Fruit fly (Drosophila melanogaster) whole organism: ENCODE data around the gene Ugt37E1.

ENCODE experiments used
- CG8478 ChIP-seq: fragments of >200 bp; optimal IDR thresholded peaks from 2 replicates; lab custom pipeline; 2018; ENCODE audit warnings: inconsistent platforms
- Dll ChIP-seq: fragments of >200 bp; optimal IDR thresholded peaks from 2 replicates; lab custom pipeline; 2017
- EcR ChIP-seq, 2 experiments: fragments of >200 bp; optimal IDR thresholded peaks; 2 replicates each; lab custom pipeline; 2017; ENCODE audit warnings: missing biosample characterization in 2 of 2, missing genetic modification characterization in 2 of 2, missing genetic modification reagents in 2 of 2
- pan ChIP-seq: fragments of >200 bp; optimal IDR thresholded peaks from 2 replicates; lab custom pipeline; 2017
- psq ChIP-seq: fragments of >200 bp; optimal IDR thresholded peaks from 2 replicates; lab custom pipeline; 2017
- usp ChIP-seq: fragments of >200 bp; optimal IDR thresholded peaks from 2 replicates; lab custom pipeline; 2017; ENCODE audit warnings: missing biosample characterization, missing genetic modification characterization, mixed read lengths

The Ugt37E1 gene

DNA sequence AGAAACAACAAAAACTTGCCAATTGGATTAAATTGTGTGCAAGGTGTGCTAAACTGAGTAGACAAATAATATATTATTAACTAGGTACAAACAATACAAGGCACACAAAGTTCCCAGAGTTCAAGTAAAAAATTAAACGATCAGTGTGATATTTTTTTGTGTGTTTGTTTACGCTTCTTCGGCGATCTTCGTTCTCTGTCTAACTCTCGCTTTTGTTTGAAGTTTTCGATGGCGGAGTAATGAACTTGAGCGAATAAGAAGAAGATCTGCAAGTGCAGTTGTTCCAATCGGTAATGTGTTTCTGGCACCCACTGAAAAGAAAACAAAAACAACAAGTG is 20.3 kb downstream of the Ugt37E1 start:
- TF ChIP-seq psq (no peak), EcR (GFP tag; optimal IDR thresholded peaks at IDR 0.05; lab: Kevin White, UChicago) (peak; percentile 49 to 63)

DNA sequence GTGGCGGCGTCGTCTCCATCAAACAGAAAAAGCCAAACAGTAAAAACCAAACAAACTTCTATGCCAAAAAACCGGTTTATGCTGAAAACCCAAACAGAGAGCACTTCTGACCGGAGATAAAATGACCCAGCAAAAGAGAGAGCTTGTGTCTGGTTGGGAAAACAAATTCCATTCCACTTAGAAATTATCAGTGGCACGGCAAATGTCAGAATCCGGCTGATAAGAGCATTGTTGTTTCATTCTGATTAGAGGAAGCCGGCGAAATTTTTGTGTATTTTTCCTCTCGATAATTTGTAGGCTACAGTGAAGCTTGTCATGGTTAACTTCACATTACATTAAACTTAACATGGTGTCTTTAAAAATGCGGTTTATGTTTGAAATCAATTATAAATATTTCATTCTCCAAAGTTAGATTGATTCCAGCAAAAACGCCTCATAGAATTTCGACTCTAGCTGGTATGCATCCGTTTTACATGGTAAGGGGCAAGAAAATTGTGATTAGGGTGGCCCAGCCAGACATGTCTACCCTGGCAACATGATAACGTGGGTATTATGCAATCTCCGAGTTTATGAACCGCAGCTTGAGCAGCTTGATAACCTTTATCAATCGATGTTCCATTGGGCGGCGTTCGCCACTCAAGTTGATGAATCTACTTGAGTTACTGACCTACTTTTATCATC is 21.2 kb downstream of the Ugt37E1 start:
- no peak for TF ChIP-seq CG8478
- TF ChIP-seq pan (lab: Kevin White, UChicago) = no peak
- no peak for TF ChIP-seq EcR (GFP tag; optimal IDR thresholded peaks at IDR 0.05; lab: Kevin White, UChicago)
- TF ChIP-seq Dll (lab: Kevin White, UChicago) = no peak

DNA sequence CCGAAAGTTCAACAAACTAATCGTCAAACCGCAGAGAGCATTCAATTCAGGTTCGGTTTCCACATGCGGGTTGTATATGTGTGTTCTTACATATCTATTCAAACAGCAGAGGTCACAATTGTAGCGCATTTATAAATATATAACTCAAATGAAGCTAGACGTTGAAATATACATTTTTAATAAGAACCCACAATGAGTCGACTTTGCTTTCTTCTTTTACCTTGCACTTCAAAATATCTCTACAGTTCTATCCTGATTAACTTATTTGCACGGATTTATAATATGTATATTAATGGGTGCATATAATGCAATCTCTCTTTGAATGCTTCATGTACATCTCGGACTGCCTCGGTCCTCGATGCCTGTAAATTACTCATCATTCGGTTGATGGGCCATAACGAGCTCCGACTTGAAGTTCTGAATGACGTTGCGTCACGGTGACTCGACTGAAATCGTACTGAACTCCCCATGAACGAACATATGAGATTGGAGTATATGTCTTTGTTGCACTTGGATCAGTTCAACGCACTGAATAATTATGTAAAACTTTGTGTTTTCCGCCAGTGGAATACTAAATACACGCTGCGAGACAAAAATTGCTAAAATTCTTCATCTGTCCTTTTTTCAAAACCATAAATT is 22.1 kb downstream of the Ugt37E1 start:
- TF ChIP-seq Dll (lab: Kevin White, UChicago) (no peak), usp (GFP tag; lab: Kevin White, UChicago) (no peak), CG8478 (no peak), psq (no peak), pan (lab: Kevin White, UChicago) (no peak), EcR (GFP tag; optimal IDR thresholded peaks at IDR 0.05; lab: Kevin White, UChicago) (no peak)

DNA sequence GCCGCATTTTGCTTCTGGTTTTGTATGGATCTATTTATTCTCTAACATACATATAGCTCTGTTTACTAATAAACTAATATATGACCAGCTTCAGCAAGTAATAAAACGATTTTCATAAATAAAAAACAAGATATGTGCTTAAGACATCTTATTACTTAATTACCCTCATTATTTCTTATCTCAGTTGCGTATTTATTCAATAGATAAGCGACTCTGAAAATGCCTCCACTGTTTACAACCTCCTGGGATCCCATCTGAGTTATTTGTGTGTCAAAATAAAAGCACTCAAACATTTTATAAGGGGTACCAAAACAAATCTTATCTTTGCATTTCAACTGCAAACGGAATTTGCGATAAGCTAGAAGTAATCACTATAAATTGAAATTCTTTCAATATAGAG is 23.3 kb downstream of the Ugt37E1 start:
- TF ChIP-seq Dll (lab: Kevin White, UChicago) (no peak), usp (GFP tag; lab: Kevin White, UChicago) (no peak), pan (lab: Kevin White, UChicago) (no peak), psq (no peak), EcR (GFP tag; optimal IDR thresholded peaks at IDR 0.05; lab: Kevin White, UChicago) (no peak), CG8478 (no peak)

DNA sequence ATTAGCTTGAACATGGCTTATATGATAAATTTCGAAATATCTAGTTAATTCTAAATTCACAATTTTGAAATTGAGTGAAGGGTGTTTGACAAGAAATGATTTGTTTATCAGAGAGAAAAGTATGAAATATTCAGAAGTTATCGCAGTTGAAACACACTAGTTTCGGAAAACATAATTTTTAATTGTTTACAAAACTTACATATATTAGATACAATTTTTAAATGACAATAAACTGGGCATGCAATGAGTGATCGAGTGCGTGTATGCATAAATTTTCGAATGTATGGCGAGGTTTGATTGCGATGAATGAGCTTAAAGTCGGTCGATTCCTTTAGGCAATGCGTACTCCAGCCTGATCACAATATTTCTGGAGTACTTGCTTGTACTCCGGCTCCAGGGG is 24.6 kb downstream of the Ugt37E1 start, which contains the start of gene CG13280:
Gene CG13280, minus strand, starts transcription at position 101 of the 400 bp plus-strand sequence.
- TF ChIP-seq EcR (GFP tag; optimal IDR thresholded peaks at IDR 0.05; lab: Kevin White, UChicago) (no peak), Dll (lab: Kevin White, UChicago) (no peak), pan (lab: Kevin White, UChicago) (no peak), psq (no peak), CG8478 (no peak), usp (GFP tag; lab: Kevin White, UChicago) (no peak)

DNA sequence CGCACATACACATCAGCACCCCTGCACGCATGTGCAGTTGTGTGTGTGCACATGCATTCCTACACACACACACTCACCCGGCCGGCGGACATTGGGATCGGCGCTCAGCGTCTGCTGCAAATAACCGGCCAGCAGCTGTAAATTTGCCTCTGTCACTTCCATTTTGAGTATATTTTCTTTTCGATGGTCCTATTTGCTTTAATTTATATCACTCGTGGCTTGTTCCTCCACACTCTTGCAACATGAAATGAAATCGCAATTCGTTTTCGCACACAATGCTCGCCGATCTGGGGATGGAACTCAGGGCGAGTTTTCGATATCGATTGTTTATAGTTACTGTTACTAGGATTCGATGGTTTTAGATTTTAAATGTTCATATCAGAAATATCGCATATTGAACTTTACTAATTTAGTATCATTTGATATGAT is 28.5 kb downstream of the Ugt37E1 start, which contains the start of gene Cse1:
Gene Cse1, minus strand, starts transcription at position 303 of the 429 bp plus-strand sequence.
- TF ChIP-seq usp (GFP tag; lab: Kevin White, UChicago) (no peak), pan (lab: Kevin White, UChicago) (no peak), CG8478 (peak; percentile 3)

DNA sequence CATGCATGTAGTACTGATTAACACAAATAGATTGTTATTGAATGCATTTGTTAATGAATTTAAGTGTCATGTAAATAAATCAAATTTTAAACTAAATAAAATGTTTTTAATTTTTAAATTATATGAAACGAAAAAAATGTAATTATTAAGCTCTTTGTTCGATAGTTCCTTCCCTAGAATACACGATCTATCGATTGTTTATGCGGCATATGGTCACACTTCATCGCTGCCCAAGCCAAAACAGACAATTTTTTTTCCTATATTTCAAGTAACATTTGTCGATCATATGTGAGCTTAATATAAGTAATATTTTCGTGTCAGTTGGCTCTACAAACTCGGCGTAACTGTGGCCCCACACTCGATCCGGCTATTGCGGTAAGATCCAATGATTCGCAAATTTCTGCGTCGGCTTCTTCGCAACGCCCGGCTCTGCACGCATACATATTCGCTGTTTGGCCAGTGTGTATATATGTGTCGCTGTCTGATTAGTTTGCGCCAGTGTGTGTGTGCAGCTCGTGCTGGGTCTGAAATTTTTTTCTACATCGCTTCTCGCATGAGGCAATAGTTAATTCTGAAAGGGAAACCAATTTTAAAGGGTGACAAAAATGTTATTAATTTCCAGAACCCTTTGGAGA is 30.6 kb downstream of the Ugt37E1 start, which contains the start of gene AspRS-m:
Gene AspRS-m, plus strand, starts transcription at position 207 of the 635 bp plus-strand sequence.
- TF ChIP-seq CG8478 (peak; percentile 31), EcR (GFP tag; optimal IDR thresholded peaks at IDR 0.05; lab: Kevin White, UChicago) (no peak)

DNA sequence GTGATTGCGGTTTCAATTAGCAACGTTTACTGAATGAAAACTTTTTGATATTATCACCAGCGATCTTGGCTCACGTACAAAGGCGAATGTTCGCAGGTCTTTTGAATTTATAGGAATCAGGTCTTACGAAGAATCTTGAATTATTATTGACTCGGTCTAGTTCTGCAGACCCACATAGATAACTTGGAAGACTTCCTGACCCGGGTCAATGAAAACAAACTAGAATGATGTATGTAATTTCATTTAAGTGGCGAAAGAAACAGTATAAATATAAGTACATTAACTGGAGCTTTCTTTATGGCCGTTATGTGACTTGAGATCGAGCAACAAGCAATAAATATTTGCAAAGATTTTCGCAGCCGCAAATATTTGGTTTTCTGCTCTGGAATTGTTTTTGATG is 38.0 kb downstream of the Ugt37E1 start, which contains the start of gene CG13282:
Gene CG13282, minus strand, starts transcription at position 101 of the 400 bp plus-strand sequence.
- TF ChIP-seq Dll (lab: Kevin White, UChicago) (no peak), CG8478 (no peak), EcR (GFP tag; optimal IDR thresholded peaks at IDR 0.05; lab: Kevin White, UChicago) (no peak), usp (GFP tag; lab: Kevin White, UChicago) (no peak), psq (no peak), pan (lab: Kevin White, UChicago) (no peak)

DNA sequence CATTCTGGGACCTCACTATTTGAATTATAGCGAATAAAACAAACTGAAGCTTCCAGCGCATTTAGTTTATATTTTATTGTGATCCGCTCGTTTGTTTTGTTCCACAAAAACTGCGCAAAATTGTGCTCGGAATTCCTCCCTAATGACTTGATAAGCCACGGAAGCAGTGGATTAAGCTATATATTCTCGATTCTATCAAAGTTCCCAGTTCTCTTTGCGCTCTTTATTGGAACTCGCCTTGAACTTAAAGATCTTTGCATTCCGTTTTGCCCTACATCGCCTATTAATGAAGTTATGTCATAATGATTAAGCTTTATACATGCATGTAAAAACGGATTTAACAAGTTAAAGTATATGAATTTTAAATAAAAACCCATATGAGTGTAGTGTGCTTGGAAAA is 40.8 kb downstream of the Ugt37E1 start, which contains the start of gene Nepl9:
Gene Nepl9, minus strand, starts transcription at position 101 of the 400 bp plus-strand sequence.
- TF ChIP-seq EcR (GFP tag; optimal IDR thresholded peaks at IDR 0.05; lab: Kevin White, UChicago) = no peak

DNA sequence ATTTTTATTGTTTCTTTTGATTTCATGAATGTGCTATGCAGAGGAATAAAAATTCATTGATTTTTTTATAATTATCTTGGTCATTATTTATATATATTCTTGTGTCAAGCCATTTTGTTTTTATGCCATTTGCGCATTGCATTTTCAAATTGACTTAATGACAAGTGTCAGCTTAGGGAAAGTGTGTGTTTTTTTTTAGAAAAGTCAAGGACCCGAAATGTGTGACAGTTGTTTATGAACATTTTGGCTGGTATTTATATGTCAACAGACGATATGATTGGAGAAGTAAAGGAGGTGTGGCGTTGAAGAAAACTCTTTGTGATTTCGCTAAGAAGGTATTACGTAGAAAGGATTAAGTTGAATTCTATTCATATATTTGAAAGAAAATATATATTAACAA is 41.3 kb downstream of the Ugt37E1 start, which contains the start of the genes SclA and SclB:
Gene SclA, plus strand, starts transcription at position 301 of the 400 bp plus-strand sequence.
Gene SclB, plus strand, starts transcription at position 301 of the 400 bp plus-strand sequence.
- TF ChIP-seq EcR (GFP tag; optimal IDR thresholded peaks at IDR 0.05; lab: Kevin White, UChicago) = no peak
- no peak for TF ChIP-seq CG8478
- no peak for TF ChIP-seq pan (lab: Kevin White, UChicago)
- no peak for TF ChIP-seq Dll (lab: Kevin White, UChicago)
- no peak for TF ChIP-seq usp (GFP tag; lab: Kevin White, UChicago)
- TF ChIP-seq psq = no peak

DNA sequence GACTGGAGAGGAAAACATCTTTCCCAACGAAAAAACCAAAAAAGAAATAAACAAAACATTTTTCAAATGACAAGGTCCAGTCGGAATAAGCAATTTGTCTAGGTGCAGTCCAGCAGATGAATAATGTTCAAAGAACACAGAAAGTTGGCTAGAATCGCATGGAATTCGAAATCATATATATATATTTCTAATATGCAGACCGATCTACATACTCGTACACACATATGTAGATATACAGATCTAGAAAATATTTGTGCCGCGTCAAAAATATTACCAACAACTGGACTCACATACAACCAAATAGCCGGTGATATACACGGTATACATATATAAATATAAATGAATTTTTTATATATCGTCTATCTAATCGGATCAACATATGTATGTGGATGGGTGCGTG is 43.3 kb downstream of the Ugt37E1 start:
- TF ChIP-seq usp (GFP tag; lab: Kevin White, UChicago) (no peak), CG8478 (no peak), pan (lab: Kevin White, UChicago) (no peak), psq (no peak), EcR (GFP tag; optimal IDR thresholded peaks at IDR 0.05; lab: Kevin White, UChicago) (no peak), Dll (lab: Kevin White, UChicago) (no peak)

DNA sequence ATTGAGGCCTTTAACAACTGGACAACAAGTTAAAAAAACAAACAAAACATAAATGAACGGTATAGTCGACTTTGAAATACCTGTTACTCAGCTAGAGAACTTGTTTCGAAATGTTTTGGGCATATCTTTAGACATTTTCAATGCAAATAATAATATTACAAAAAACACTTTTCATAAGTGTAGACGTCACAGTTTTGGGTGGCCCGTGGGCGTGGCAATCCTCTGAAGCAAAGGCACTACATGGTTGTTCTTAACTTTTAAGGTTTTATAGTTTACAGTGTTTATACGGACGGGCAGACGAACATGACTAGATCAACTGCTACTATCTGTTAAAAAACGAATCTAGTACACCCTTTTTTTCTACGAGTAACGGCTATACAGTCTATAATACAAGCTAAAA is 46.1 kb downstream of the Ugt37E1 start:
- TF ChIP-seq pan (lab: Kevin White, UChicago) (peak; percentile 66), Dll (lab: Kevin White, UChicago) (no peak), psq (no peak), usp (GFP tag; lab: Kevin White, UChicago) (no peak), CG8478 (no peak), EcR (GFP tag; optimal IDR thresholded peaks at IDR 0.05; lab: Kevin White, UChicago) (no peak)
